Worm (Caenorhabditis elegans) whole organism, L1 larva: ENCODE results near the gene Y69E1A.1.

Experiments used
- ces-1 ChIP-seq: fragments of 150-350 bp; optimal IDR thresholded peaks from 2 replicates; lab custom pipeline; 2014; ENCODE audit warnings: missing biosample characterization, missing genetic modification reagents, missing genetic modification characterization
- dpl-1 ChIP-seq, 3 experiments: fragments of 150-350 bp in 2 of 3; sonication (generic microtip) in 1 of 3; optimal IDR thresholded peaks; 2 replicates each; lab custom pipeline; 2014 to 2017; ENCODE audit warnings: missing biosample characterization in 3 of 3, missing genetic modification characterization in 3 of 3, missing genetic modification reagents in 3 of 3
- lin-15B ChIP-seq: fragments of 150-350 bp; sonication (generic microtip); optimal IDR thresholded peaks from 3 replicates; lab custom pipeline; 2014; ENCODE audit warnings: missing biosample characterization, missing genetic modification characterization
- nhr-11 ChIP-seq: fragments of 150-350 bp; optimal IDR thresholded peaks from 2 replicates; lab custom pipeline; 2014; ENCODE audit warnings: missing biosample characterization, missing genetic modification characterization
- nhr-77 ChIP-seq: fragments of 150-350 bp; optimal IDR thresholded peaks from 2 replicates; lab custom pipeline; 2014; ENCODE audit warnings: missing biosample characterization, missing genetic modification characterization
- sox-4 ChIP-seq: sonication (generic microtip); optimal IDR thresholded peaks from 2 replicates; lab custom pipeline; 2016; ENCODE audit warnings: missing genetic modification characterization, missing compliant biosample characterization
- unc-62 ChIP-seq: fragments of 150-350 bp; optimal IDR thresholded peaks from 2 replicates; lab custom pipeline; 2014; ENCODE audit warnings: missing biosample characterization, missing genetic modification reagents, missing genetic modification characterization

DNA sequence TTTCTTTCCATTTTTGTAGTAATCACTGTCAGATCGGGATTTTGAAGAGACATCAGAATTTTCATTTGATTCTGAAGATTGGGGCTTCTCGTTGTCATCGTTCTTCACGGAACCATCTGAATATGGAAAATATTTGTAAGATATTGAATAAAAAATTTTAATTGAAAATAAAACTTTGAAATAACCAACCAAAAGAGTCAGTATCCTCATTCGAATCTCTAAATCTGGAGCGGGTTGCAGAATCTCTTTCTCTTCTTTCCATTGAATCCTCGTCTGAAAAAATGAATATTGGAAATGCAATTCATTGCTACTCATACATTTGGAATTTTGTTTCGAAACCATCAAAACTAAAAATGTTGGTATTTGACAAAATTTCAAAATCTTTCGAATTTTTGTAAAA is 50.5 kb downstream of the Y69E1A.1 start:
- TF ChIP-seq lin-15B (tag; lab: Kevin White, UChicago) (no peak), nhr-11 (tag; lab: Kevin White, UChicago) (no peak), sox-4 (tag; lab: Kevin White, UChicago) (no peak), unc-62 (GFP tag; lab: Kevin White, UChicago) (no peak), nhr-77 (tag; lab: Kevin White, UChicago) (no peak), dpl-1 (GFP tag; optimal IDR thresholded peaks at IDR 0.05; lab: Kevin White, UChicago) (no peak), ces-1 (GFP tag; lab: Kevin White, UChicago) (no peak)
